Fruit fly (Drosophila melanogaster) whole organism, prepupa: ENCODE data around the gene Clk.

Experiments
- CG1621 ChIP-seq: fragments of 200-800 bp; sonication (Bioruptor generic); optimal IDR thresholded peaks from 3 replicates; lab custom pipeline; 2018; ENCODE audit warnings: missing biosample characterization, mild to moderate bottlenecking, missing genetic modification characterization
- fd59A ChIP-seq: fragments of 200-800 bp; sonication (Bioruptor generic); optimal IDR thresholded peaks from 2 replicates; lab custom pipeline; 2017; ENCODE audit warnings: missing biosample characterization, mild to moderate bottlenecking, missing genetic modification characterization, missing genetic modification reagents
- pdm3 ChIP-seq: fragments of 200-800 bp; sonication (Bioruptor generic); optimal IDR thresholded peaks from 3 replicates; lab custom pipeline; 2016; ENCODE audit warnings: missing biosample characterization, missing genetic modification characterization

- no peak for TF ChIP-seq pdm3 (GFP tag; lab: Kevin White, UChicago)
- TF ChIP-seq CG1621 (tag; lab: Kevin White, UChicago) = no peak
- no peak for TF ChIP-seq fd59A (GFP tag; lab: Kevin White, UChicago)
Observed at dm6 chr3L:7768252-7768651, 7.2 kb downstream of the Clk start, which contains the start of gene CG32371.
